Worm (Caenorhabditis elegans) whole organism, early embryonic: ENCODE data around the gene R09B5.11.

Experiments used
- B0310.2 ChIP-seq: sonication (generic microtip); optimal IDR thresholded peaks from 2 replicates; lab custom pipeline; 2016; ENCODE audit warnings: mild to moderate bottlenecking, missing genetic modification characterization, missing compliant biosample characterization
- F13C5.2 ChIP-seq: sonication (generic microtip); optimal IDR thresholded peaks from 2 replicates; lab custom pipeline; 2017; ENCODE audit warnings: mild to moderate bottlenecking, missing genetic modification characterization, inconsistent platforms, missing compliant biosample characterization
- aly-1 ChIP-seq: sonication (generic microtip); optimal IDR thresholded peaks from 2 replicates; lab custom pipeline; 2016; ENCODE audit warnings: missing genetic modification characterization, missing compliant biosample characterization
- ama-1 ChIP-seq: fragments of 150-350 bp; optimal IDR thresholded peaks from 2 replicates; lab custom pipeline; 2014
- ceh-13 ChIP-seq: fragments of 200-800 bp; sonication (Bioruptor generic); optimal IDR thresholded peaks from 2 replicates; lab custom pipeline; 2018; ENCODE audit warnings: mild to moderate bottlenecking, missing genetic modification characterization, missing compliant biosample characterization
- ceh-36 ChIP-seq: sonication (generic microtip); optimal IDR thresholded peaks from 2 replicates; lab custom pipeline; 2016; ENCODE audit warnings: missing genetic modification characterization, inconsistent platforms, missing compliant biosample characterization
- ets-7 ChIP-seq: sonication (generic microtip); optimal IDR thresholded peaks from 2 replicates; lab custom pipeline; 2016; ENCODE audit warnings: missing genotype, missing genetic modification characterization, missing compliant biosample characterization
- flt-1 ChIP-seq: fragments of 200-800 bp; sonication (Bioruptor generic); IDR thresholded peaks from 2 replicates; pipeline ENCODE4 v1.3.6; 2022; ENCODE audit warnings: missing genetic modification characterization, missing compliant biosample characterization
- hmbx-1 ChIP-seq: sonication (generic microtip); optimal IDR thresholded peaks from 2 replicates; lab custom pipeline; 2016; ENCODE audit warnings: mild to moderate bottlenecking, missing genetic modification characterization, missing compliant biosample characterization
- hmg-4 ChIP-seq: fragments of 200-800 bp; sonication (Bioruptor generic); optimal IDR thresholded peaks from 2 replicates; lab custom pipeline; 2018; ENCODE audit warnings: mild to moderate bottlenecking, missing genetic modification characterization, missing compliant biosample characterization
- hnd-1 ChIP-seq: sonication (generic microtip); optimal IDR thresholded peaks from 2 replicates; lab custom pipeline; 2016; ENCODE audit warnings: missing genetic modification characterization, missing compliant biosample characterization
- pes-1 ChIP-seq: fragments of 200-800 bp; sonication (Bioruptor generic); IDR thresholded peaks from 2 replicates; pipeline ENCODE4 v1.3.6; 2022; ENCODE audit warnings: missing genetic modification reagents, missing genetic modification characterization, missing compliant biosample characterization
- scrt-1 ChIP-seq: fragments of 200-800 bp; sonication (Bioruptor generic); IDR thresholded peaks from 2 replicates; pipeline ENCODE4 v1.3.6; 2022; ENCODE audit warnings: missing genetic modification characterization, missing compliant biosample characterization
- sea-1 ChIP-seq: fragments of 200-800 bp; sonication (Bioruptor generic); conservative IDR thresholded peaks from 2 replicates; pipeline ENCODE4 v1.3.6; 2022; ENCODE audit warnings: missing genetic modification characterization, missing compliant biosample characterization
- tbx-11 ChIP-seq: fragments of 200-800 bp; sonication (Bioruptor generic); IDR thresholded peaks from 2 replicates; pipeline ENCODE4 v1.3.6; 2022; ENCODE audit warnings: missing genetic modification characterization, missing compliant biosample characterization
- tbx-37 ChIP-seq: fragments of 200-800 bp; sonication (Bioruptor generic); conservative IDR thresholded peaks from 2 replicates; pipeline ENCODE4 v1.3.6; 2022; ENCODE audit warnings: missing genetic modification reagents, missing genetic modification characterization, missing compliant biosample characterization
- tra-4 ChIP-seq: sonication (generic microtip); optimal IDR thresholded peaks from 2 replicates; lab custom pipeline; 2017; ENCODE audit warnings: missing genetic modification characterization, missing compliant biosample characterization

The R09B5.11 gene

DNA sequence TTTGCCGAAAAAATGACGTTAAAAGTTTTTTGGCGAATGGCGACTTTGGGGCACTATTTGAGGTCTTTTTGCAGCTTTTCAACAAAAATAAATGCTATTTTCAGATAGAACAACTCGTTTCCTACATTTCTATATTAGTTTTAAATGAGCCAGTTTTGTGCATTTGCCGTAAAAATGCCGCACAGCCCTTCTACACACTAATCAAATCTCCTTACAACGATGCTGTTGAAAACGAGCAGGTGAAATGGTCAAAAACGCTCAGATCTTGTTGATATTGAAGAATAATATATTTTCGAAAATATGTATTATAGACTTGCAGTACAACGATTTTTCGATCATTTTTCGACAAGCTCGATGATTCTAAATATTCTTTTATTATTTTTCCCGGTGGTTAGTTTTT is 15.8 kb downstream of the R09B5.11 start, which contains the start of gene chil-14:
TSS of gene chil-14 (plus strand) at position 301 of the 400 bp plus-strand sequence.
- TF ChIP-seq ceh-36 (no peak), aly-1 (tag; lab: Kevin White, UChicago) (no peak), tra-4 (tag; lab: Kevin White, UChicago) (no peak), scrt-1 (no peak), F13C5.2 (tag; lab: Kevin White, UChicago) (no peak), ets-7 (tag; lab: Kevin White, UChicago) (no peak), B0310.2 (tag; lab: Kevin White, UChicago) (no peak), tbx-11 (GFP tag; lab: Robert Waterston, UW) (no peak), ceh-13 (GFP tag; lab: Kevin White, UChicago) (no peak), ama-1 (no peak), hnd-1 (tag; lab: Kevin White, UChicago) (no peak), hmbx-1 (no peak), pes-1 (no peak), hmg-4 (GFP tag; lab: Kevin White, UChicago) (no peak), tbx-37 (no peak)

DNA sequence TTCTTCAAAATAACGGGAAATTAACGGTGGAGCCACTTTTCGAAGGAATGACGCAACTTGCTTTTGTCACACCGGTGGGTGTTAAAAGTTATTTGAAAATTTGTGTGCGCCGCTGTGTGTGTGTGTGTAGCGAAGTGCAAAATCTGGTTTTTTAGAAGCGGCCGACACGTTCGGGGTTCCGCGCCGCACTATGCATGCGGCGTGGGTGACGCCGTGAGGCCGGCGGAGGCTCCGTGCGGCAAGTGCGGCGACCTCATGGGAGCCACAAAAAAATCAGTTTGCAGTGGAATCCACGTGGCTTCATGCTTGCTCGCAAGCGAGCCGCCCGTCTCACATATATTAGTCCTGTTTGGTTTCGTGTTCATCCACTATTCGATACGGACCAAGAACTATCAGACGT is 16.3 kb downstream of the R09B5.11 start:
- TF ChIP-seq ama-1 (no peak), flt-1 (GFP tag; lab: Robert Waterston, UW) (no peak), sea-1 (GFP tag; lab: Robert Waterston, UW) (no peak), F13C5.2 (tag; lab: Kevin White, UChicago) (no peak), tbx-11 (GFP tag; lab: Robert Waterston, UW) (no peak), tra-4 (tag; lab: Kevin White, UChicago) (no peak), B0310.2 (tag; lab: Kevin White, UChicago) (no peak), hmg-4 (GFP tag; lab: Kevin White, UChicago) (no peak), ets-7 (tag; lab: Kevin White, UChicago) (no peak), hmbx-1 (no peak), ceh-36 (no peak), aly-1 (tag; lab: Kevin White, UChicago) (no peak), pes-1 (no peak), scrt-1 (no peak), ceh-13 (GFP tag; lab: Kevin White, UChicago) (no peak), tbx-37 (no peak)

DNA sequence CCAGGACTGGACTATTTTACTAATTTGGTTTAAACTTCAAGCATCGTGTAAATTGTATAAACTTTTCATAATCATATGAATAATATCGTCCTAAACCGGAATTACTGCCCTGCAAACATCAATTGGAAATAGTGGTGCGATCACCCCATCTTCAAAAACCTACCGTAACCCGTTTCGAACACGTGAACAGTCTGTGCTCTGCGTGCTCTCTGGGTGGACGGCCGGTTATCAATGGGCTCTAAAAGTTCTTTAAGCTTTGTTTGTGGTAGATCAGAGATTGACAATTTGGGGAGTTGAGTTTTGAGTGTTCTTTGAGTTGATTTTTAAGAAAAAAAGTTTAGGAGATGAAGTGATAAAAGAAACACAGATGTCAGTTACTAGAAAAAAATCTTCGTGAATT is 17.6 kb downstream of the R09B5.11 start:
- TF ChIP-seq tbx-37, result no peak
- no peak for TF ChIP-seq ama-1
- TF ChIP-seq scrt-1, result no peak
- TF ChIP-seq hnd-1 (tag; lab: Kevin White, UChicago), result no peak
- TF ChIP-seq aly-1 (tag; lab: Kevin White, UChicago), result no peak
- no peak for TF ChIP-seq B0310.2 (tag; lab: Kevin White, UChicago)
- TF ChIP-seq ets-7 (tag; lab: Kevin White, UChicago), result no peak
- TF ChIP-seq hmg-4 (GFP tag; lab: Kevin White, UChicago), result no peak
- no peak for TF ChIP-seq pes-1
- no peak for TF ChIP-seq flt-1 (GFP tag; lab: Robert Waterston, UW)
- no peak for TF ChIP-seq sea-1 (GFP tag; lab: Robert Waterston, UW)
- TF ChIP-seq tbx-11 (GFP tag; lab: Robert Waterston, UW), result no peak
- no peak for TF ChIP-seq tra-4 (tag; lab: Kevin White, UChicago)
- no peak for TF ChIP-seq F13C5.2 (tag; lab: Kevin White, UChicago)
- no peak for TF ChIP-seq hmbx-1

DNA sequence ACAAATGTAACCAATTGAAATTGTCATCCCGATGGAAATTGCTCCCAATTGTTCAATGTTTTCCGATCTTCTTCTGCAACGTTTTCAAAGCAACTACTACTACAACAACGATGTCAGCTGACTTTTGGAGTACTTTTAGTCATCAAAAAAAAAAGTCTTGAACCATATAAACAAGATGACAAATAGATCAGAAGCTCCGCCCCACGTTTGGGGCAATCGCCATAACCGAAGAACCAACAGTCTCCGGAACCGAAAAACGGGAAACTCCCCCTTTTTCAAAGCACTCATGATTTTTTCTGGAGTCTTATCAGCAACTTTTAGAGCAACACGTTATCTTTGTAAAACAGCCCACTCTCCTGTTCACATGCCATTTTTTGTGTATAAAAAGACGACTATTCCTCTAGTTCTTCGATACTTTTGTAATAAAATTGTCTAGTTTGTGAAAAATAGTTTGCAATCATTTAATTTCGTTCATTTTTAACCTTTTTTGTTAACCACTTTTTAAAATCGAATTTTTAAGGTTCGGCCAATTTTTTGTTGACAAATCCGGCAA is 20.4 kb downstream of the R09B5.11 start:
- no peak for TF ChIP-seq sea-1 (GFP tag; lab: Robert Waterston, UW)
- TF ChIP-seq hmbx-1, result no peak
- TF ChIP-seq B0310.2 (tag; lab: Kevin White, UChicago), result no peak
- TF ChIP-seq scrt-1, result no peak
- TF ChIP-seq ets-7 (tag; lab: Kevin White, UChicago), result no peak
- TF ChIP-seq F13C5.2 (tag; lab: Kevin White, UChicago), result no peak
- TF ChIP-seq aly-1 (tag; lab: Kevin White, UChicago), result no peak
- no peak for TF ChIP-seq tbx-11 (GFP tag; lab: Robert Waterston, UW)
- no peak for TF ChIP-seq hnd-1 (tag; lab: Kevin White, UChicago)
- no peak for TF ChIP-seq ceh-36

DNA sequence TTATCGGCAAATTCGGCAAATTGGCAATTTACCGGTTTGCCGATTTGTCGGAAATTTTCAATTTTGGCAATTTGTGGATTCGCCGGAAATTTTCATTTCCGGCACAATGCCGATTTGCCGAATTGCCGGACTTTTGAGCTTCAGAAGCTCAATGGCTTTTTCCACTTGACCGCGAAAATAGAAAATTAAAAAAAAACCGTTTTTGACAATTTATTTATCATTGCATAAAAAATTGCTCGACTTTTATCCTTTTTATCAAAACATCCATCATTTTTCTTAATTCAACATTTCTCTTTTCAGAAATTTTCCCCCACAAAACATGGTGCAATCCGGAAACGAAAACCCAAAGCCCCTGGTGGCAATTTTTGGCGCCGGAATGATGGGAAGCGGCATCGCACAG is 21.1 kb downstream of the R09B5.11 start, which contains the start of gene hacd-1:
TSS of gene hacd-1 (plus strand) at position 301 of the 400 bp plus-strand sequence.
- no peak for TF ChIP-seq aly-1 (tag; lab: Kevin White, UChicago)
- TF ChIP-seq scrt-1, result no peak
- no peak for TF ChIP-seq ama-1
- TF ChIP-seq hnd-1 (tag; lab: Kevin White, UChicago), result no peak
- TF ChIP-seq hmbx-1, result no peak
- TF ChIP-seq B0310.2 (tag; lab: Kevin White, UChicago), result no peak
- no peak for TF ChIP-seq ceh-13 (GFP tag; lab: Kevin White, UChicago)
- no peak for TF ChIP-seq hmg-4 (GFP tag; lab: Kevin White, UChicago)
- no peak for TF ChIP-seq ceh-36
- no peak for TF ChIP-seq F13C5.2 (tag; lab: Kevin White, UChicago)
- TF ChIP-seq tra-4 (tag; lab: Kevin White, UChicago), result no peak
- TF ChIP-seq pes-1, result no peak
- no peak for TF ChIP-seq sea-1 (GFP tag; lab: Robert Waterston, UW)
- TF ChIP-seq ets-7 (tag; lab: Kevin White, UChicago), result no peak
- TF ChIP-seq flt-1 (GFP tag; lab: Robert Waterston, UW), result no peak
- TF ChIP-seq tbx-37, result no peak
- TF ChIP-seq tbx-11 (GFP tag; lab: Robert Waterston, UW), result no peak

DNA sequence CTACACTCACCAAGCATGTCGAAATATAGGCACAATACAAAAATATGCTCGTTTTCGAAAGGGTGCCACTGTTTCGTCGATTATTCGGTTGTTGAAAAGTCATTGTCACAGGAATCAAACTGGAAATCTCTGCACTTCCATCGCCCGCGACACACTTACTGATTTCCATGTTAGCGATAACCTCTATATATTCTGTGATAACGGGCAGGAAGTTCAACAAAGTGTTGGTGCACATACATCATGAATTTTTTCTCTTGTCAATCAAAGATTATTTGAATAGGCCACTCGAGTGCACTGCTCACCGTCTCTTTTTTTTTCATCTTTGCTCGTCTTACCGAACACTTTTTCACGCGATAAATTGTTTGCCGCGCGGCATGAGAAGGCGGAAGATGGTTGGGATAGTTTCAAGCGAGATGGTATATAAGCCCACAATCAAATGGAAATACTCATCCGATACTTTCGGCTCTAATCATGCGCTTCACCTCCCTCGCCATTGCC is 25.6 kb downstream of the R09B5.11 start, which contains the start of the genes fpn-1.2 and pqn-54:
TSS of gene fpn-1.2 (minus strand) at position 157 of the 498 bp plus-strand sequence.
TSS of gene pqn-54 (plus strand) at position 448 of the 498 bp plus-strand sequence.
- TF ChIP-seq ceh-36, result no peak
- TF ChIP-seq scrt-1, result no peak
- no peak for TF ChIP-seq B0310.2 (tag; lab: Kevin White, UChicago)
- no peak for TF ChIP-seq hnd-1 (tag; lab: Kevin White, UChicago)
- TF ChIP-seq hmg-4 (GFP tag; lab: Kevin White, UChicago), result no peak
- TF ChIP-seq tbx-11 (GFP tag; lab: Robert Waterston, UW), result no peak
- no peak for TF ChIP-seq aly-1 (tag; lab: Kevin White, UChicago)

DNA sequence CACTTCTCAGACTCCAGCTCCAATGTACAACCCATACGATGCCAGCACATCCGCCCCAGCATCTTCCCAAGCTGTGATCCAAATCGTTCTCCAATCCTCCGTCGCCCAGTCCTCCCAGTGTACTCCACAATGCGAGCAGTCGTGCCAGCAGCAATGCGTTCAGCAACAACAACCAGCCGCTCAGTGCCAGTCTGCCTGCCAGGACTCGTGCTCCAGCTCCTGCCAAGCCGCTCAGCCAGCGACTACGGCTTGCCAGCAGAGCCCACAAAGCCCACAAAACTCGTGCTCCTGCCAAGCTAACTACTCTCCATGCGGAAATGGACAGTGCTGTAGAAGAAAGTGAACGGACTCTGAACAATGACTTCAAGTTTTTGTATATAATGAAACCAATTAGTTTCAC is 26.9 kb downstream of the R09B5.11 start:
- TF ChIP-seq tra-4 (tag; lab: Kevin White, UChicago), result no peak
- no peak for TF ChIP-seq hmg-4 (GFP tag; lab: Kevin White, UChicago)
- no peak for TF ChIP-seq sea-1 (GFP tag; lab: Robert Waterston, UW)
